Worm (Caenorhabditis elegans) whole organism, mixed stage, embryonic: ENCODE data around the gene F36H12.4.

ENCODE experiments used
- M03D4.4 ChIP-seq: sonication (generic microtip); optimal IDR thresholded peaks from 2 replicates; lab custom pipeline; 2017; ENCODE audit warnings: mild to moderate bottlenecking, missing genetic modification characterization, missing compliant biosample characterization
- bed-3 ChIP-seq: fragments of 200-800 bp; sonication (Bioruptor generic); optimal IDR thresholded peaks from 3 replicates; lab custom pipeline; 2018; ENCODE audit warnings: mild to moderate bottlenecking, missing genetic modification characterization, moderate library complexity, missing compliant biosample characterization
- ceh-39 ChIP-seq: fragments of 150-350 bp; optimal IDR thresholded peaks from 2 replicates; lab custom pipeline; 2014; ENCODE audit warnings: missing biosample characterization, missing genetic modification characterization
- ceh-43 ChIP-seq: fragments of 200-800 bp; sonication (Bioruptor generic); optimal IDR thresholded peaks from 2 replicates; lab custom pipeline; 2018; ENCODE audit warnings: mild to moderate bottlenecking, missing genetic modification characterization, moderate library complexity, missing compliant biosample characterization
- ceh-83 ChIP-seq: fragments of 200-800 bp; sonication (Bioruptor generic); optimal IDR thresholded peaks from 2 replicates; lab custom pipeline; 2018; ENCODE audit warnings: mild to moderate bottlenecking, missing genetic modification characterization, missing compliant biosample characterization
- ces-1 ChIP-seq: fragments of 150-350 bp; optimal IDR thresholded peaks from 2 replicates; lab custom pipeline; 2014; ENCODE audit warnings: missing biosample characterization, missing genetic modification reagents, missing genetic modification characterization
- cnd-1 ChIP-seq: fragments of 200-800 bp; sonication (Bioruptor generic); optimal IDR thresholded peaks from 2 replicates; lab custom pipeline; 2018; ENCODE audit warnings: mild to moderate bottlenecking, missing genetic modification characterization, missing compliant biosample characterization
- drap-1 ChIP-seq: fragments of 200-800 bp; sonication (Bioruptor generic); optimal IDR thresholded peaks from 3 replicates; lab custom pipeline; 2018; ENCODE audit warnings: mild to moderate bottlenecking, missing genetic modification characterization, missing compliant biosample characterization
- elt-1 ChIP-seq: sonication (generic microtip); optimal IDR thresholded peaks from 2 replicates; lab custom pipeline; 2017; ENCODE audit warnings: missing genetic modification characterization, mild to moderate bottlenecking, missing compliant biosample characterization, antibody characterized with exemption, moderate library complexity, borderline replicate concordance; ENCODE audit not compliant: insufficient read depth
- elt-3 ChIP-seq: fragments of 150-350 bp; optimal IDR thresholded peaks from 2 replicates; lab custom pipeline; 2014; ENCODE audit warnings: missing biosample characterization, missing genetic modification characterization
- hlh-1 ChIP-seq: fragments of 150-350 bp; optimal IDR thresholded peaks from 2 replicates; lab custom pipeline; 2014; ENCODE audit warnings: missing biosample characterization, missing genetic modification reagents, missing genetic modification characterization
- lin-13 ChIP-seq: fragments of 150-350 bp; optimal IDR thresholded peaks from 2 replicates; lab custom pipeline; 2014; ENCODE audit warnings: missing biosample characterization, missing genetic modification characterization
- lin-32 ChIP-seq: fragments of 200-800 bp; sonication (Bioruptor generic); optimal IDR thresholded peaks from 2 replicates; lab custom pipeline; 2018; ENCODE audit warnings: mild to moderate bottlenecking, missing genetic modification characterization, missing compliant biosample characterization
- lsy-2 ChIP-seq: fragments of 150-350 bp; optimal IDR thresholded peaks from 2 replicates; lab custom pipeline; 2014; ENCODE audit warnings: missing biosample characterization, missing genetic modification characterization
- mab-5 ChIP-seq: fragments of 150-350 bp; optimal IDR thresholded peaks from 2 replicates; lab custom pipeline; 2014; ENCODE audit warnings: missing biosample characterization, missing genetic modification characterization
- mep-1 ChIP-seq: fragments of 150-350 bp; optimal IDR thresholded peaks from 2 replicates; lab custom pipeline; 2017; ENCODE audit warnings: missing biosample characterization, missing genetic modification reagents, missing genetic modification characterization, inconsistent platforms
- mls-2 ChIP-seq: sonication (generic microtip); optimal IDR thresholded peaks from 2 replicates; lab custom pipeline; 2016; ENCODE audit warnings: mild to moderate bottlenecking, missing genetic modification characterization, moderate library complexity, missing compliant biosample characterization
- nhr-12 ChIP-seq: fragments of 150-350 bp; optimal IDR thresholded peaks from 2 replicates; lab custom pipeline; 2014; ENCODE audit warnings: missing biosample characterization, missing genetic modification characterization
- nhr-2 ChIP-seq: fragments of 150-350 bp; optimal IDR thresholded peaks from 2 replicates; lab custom pipeline; 2014; ENCODE audit warnings: missing biosample characterization, missing genetic modification characterization
- nhr-237 ChIP-seq: fragments of 150-350 bp; optimal IDR thresholded peaks from 2 replicates; lab custom pipeline; 2014; ENCODE audit warnings: missing biosample characterization, missing genetic modification characterization
- nhr-28 ChIP-seq: fragments of 150-350 bp; optimal IDR thresholded peaks from 2 replicates; lab custom pipeline; 2014; ENCODE audit warnings: missing biosample characterization, missing genetic modification characterization
- nhr-76 ChIP-seq: sonication (generic microtip); optimal IDR thresholded peaks from 2 replicates; lab custom pipeline; 2017; ENCODE audit warnings: missing biosample characterization, missing genetic modification characterization
- sem-2 ChIP-seq: fragments of 200-800 bp; sonication (Bioruptor generic); optimal IDR thresholded peaks from 2 replicates; lab custom pipeline; 2018; ENCODE audit warnings: mild to moderate bottlenecking, missing genetic modification characterization, missing compliant biosample characterization
- snpc-4 ChIP-seq: fragments of 150-350 bp; optimal IDR thresholded peaks from 2 replicates; lab custom pipeline; 2014; ENCODE audit warnings: missing biosample characterization, missing genetic modification characterization
- sptf-1 ChIP-seq: sonication (generic microtip); optimal IDR thresholded peaks from 2 replicates; lab custom pipeline; 2017; ENCODE audit warnings: mild to moderate bottlenecking, missing genetic modification characterization, moderate library complexity, missing compliant biosample characterization
- tbx-8 ChIP-seq: fragments of 200-800 bp; sonication (Bioruptor generic); optimal IDR thresholded peaks from 2 replicates; lab custom pipeline; 2018; ENCODE audit warnings: mild to moderate bottlenecking, missing genetic modification characterization, moderate library complexity, missing compliant biosample characterization
- unc-120 ChIP-seq: sonication (generic microtip); optimal IDR thresholded peaks from 2 replicates; lab custom pipeline; 2017; ENCODE audit warnings: missing genetic modification characterization, missing compliant biosample characterization; ENCODE audit not compliant: poor library complexity, severe bottlenecking
- unc-39 ChIP-seq: fragments of 150-350 bp; optimal IDR thresholded peaks from 2 replicates; lab custom pipeline; 2014; ENCODE audit warnings: missing biosample characterization, missing genetic modification characterization
- unc-62 ChIP-seq: fragments of 150-350 bp; optimal IDR thresholded peaks from 2 replicates; lab custom pipeline; 2014; ENCODE audit warnings: missing biosample characterization, missing genetic modification reagents, missing genetic modification characterization
- zip-8 ChIP-seq: fragments of 150-350 bp; optimal IDR thresholded peaks from 2 replicates; lab custom pipeline; 2014; ENCODE audit warnings: missing biosample characterization, missing genetic modification characterization
- ztf-11 ChIP-seq: fragments of 150-350 bp; optimal IDR thresholded peaks from 2 replicates; lab custom pipeline; 2014; ENCODE audit warnings: missing biosample characterization, missing genetic modification characterization

The F36H12.4 gene

DNA sequence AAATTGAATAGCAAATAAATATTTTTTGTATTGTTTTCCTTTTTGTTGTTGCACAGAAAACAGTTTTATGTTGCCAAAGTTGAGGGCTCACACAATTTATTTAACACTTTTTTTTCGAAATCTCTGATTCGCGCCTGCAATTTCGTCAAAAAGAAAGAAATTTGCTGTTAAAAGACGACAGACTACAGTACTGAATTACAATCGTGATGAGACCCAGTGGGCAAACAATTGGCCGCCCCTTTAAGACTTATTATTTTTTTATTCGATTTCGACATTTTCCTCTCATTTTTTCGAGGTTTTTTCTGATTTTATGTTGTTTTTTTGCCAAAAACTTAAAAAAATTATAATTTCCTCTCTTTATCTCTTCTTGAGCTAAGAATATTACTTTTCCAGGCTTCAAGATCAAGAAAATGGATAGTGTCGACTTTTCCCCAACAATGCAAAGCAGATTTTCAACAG lies 5.2 kb downstream of the F36H12.4 start, which contains the start of gene slfl-4:
TSS of gene slfl-4 (plus strand) at position 409 of the 459 bp plus-strand sequence.
- TF ChIP-seq elt-1 (tag; lab: Kevin White, UChicago) (no peak), sem-2 (GFP tag; lab: Kevin White, UChicago) (no peak), lsy-2 (tag; lab: Kevin White, UChicago) (no peak), M03D4.4 (tag; lab: Kevin White, UChicago) (no peak), unc-39 (tag; lab: Kevin White, UChicago) (no peak), nhr-237 (tag; lab: Kevin White, UChicago) (no peak), bed-3 (GFP tag; lab: Kevin White, UChicago) (no peak), ces-1 (GFP tag; lab: Kevin White, UChicago) (no peak)
- TF ChIP-seq, all 35 proteins: peak for 0

DNA sequence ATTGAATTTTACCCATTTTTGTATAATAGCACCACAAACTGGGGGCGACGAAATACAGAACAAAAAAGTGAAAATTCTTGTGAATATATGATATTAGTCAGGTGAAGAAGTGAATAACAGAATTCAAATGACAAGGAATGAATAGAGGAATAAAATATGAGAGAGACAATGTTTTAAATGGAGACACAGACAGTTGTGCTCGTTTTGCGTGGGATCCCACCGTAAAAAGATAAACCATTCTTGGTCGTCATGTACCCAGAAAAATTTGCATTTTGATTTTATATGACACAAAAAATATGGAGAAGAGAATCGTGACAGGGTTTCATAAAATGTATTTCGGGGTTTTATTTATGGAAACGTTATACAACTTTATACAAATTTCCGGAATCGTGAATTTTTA lies 8.8 kb downstream of the F36H12.4 start, which contains the start of gene F36H12.17:
TSS of gene F36H12.17 (minus strand) at position 101 of the 400 bp plus-strand sequence.
- TF ChIP-seq tbx-8 (GFP tag; lab: Kevin White, UChicago) (no peak), elt-1 (tag; lab: Kevin White, UChicago) (no peak), unc-62 (GFP tag; lab: Kevin White, UChicago) (no peak), drap-1 (GFP tag; lab: Kevin White, UChicago) (no peak), nhr-237 (tag; lab: Kevin White, UChicago) (no peak), mab-5 (tag; lab: Kevin White, UChicago) (no peak), M03D4.4 (tag; lab: Kevin White, UChicago) (no peak), nhr-12 (tag; lab: Kevin White, UChicago) (no peak), mep-1 (no peak)

DNA sequence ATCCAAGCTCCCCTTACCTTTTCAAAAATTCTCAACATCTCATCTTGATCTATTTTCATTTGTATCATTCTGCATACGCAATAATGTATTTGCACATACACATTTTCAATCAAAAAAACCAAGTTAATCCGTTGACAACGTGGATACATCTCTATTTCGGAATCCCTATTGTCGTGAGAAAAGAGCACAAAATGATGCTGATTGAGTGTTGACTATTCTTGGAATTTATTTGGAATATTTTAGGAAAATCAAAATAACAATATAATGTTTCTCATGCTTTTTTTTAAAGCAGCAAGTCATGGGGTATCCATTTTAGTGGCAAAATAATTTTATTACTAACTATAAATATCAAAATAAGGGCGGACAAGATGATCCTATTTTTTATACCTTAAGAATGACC lies 12.6 kb downstream of the F36H12.4 start:
- no peak for TF ChIP-seq ceh-83 (GFP tag; lab: Kevin White, UChicago)
- no peak for TF ChIP-seq unc-62 (GFP tag; lab: Kevin White, UChicago)
- no peak for TF ChIP-seq snpc-4 (tag; lab: Kevin White, UChicago)
- TF ChIP-seq bed-3 (GFP tag; lab: Kevin White, UChicago): no peak
- no peak for TF ChIP-seq mab-5 (tag; lab: Kevin White, UChicago)
- no peak for TF ChIP-seq elt-1 (tag; lab: Kevin White, UChicago)
- no peak for TF ChIP-seq nhr-28 (tag; lab: Kevin White, UChicago)
- TF ChIP-seq nhr-12 (tag; lab: Kevin White, UChicago): no peak
- no peak for TF ChIP-seq sem-2 (GFP tag; lab: Kevin White, UChicago)
- no peak for TF ChIP-seq nhr-237 (tag; lab: Kevin White, UChicago)
- no peak for TF ChIP-seq lsy-2 (tag; lab: Kevin White, UChicago)
- no peak for TF ChIP-seq sptf-1
- no peak for TF ChIP-seq cnd-1 (tag; lab: Kevin White, UChicago)
- TF ChIP-seq ztf-11 (tag; lab: Kevin White, UChicago): no peak
- no peak for TF ChIP-seq lin-13
- TF ChIP-seq nhr-2: no peak
- no peak for TF ChIP-seq nhr-76 (tag; lab: Kevin White, UChicago)
- no peak for TF ChIP-seq lin-32
- TF ChIP-seq elt-3 (tag; lab: Kevin White, UChicago): no peak
- TF ChIP-seq mls-2 (tag; lab: Kevin White, UChicago): no peak
- TF ChIP-seq, all 35 proteins: peak for 0

DNA sequence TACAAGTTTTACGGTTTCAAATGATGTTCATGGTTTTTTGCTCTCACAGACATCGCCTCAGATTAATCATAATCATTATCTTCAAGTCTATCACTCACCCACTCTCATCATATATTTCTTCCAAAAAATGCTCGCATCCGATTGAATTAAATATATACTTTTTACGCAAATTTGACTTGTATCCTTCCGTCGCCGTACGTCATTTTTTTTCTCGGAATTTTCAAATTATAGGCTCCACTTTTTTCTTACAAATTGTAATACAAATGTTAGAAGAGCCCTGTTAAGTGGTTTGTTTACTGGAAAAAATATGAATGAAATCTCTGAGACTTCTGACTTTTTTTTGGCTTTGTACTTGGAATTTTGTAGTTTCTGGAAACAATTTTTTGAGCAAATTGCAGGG lies 18.3 kb downstream of the F36H12.4 start:
- no peak for TF ChIP-seq elt-1 (tag; lab: Kevin White, UChicago)
- TF ChIP-seq zip-8 (tag; lab: Kevin White, UChicago): no peak
- TF ChIP-seq hlh-1 (tag; lab: Kevin White, UChicago): no peak
- no peak for TF ChIP-seq tbx-8 (GFP tag; lab: Kevin White, UChicago)
- TF ChIP-seq snpc-4 (tag; lab: Kevin White, UChicago): no peak
- no peak for TF ChIP-seq drap-1 (GFP tag; lab: Kevin White, UChicago)
- no peak for TF ChIP-seq lin-13
- no peak for TF ChIP-seq nhr-76 (tag; lab: Kevin White, UChicago)
- TF ChIP-seq mep-1: no peak
- TF ChIP-seq nhr-28 (tag; lab: Kevin White, UChicago): no peak
- TF ChIP-seq lsy-2 (tag; lab: Kevin White, UChicago): no peak
- no peak for TF ChIP-seq sptf-1
- TF ChIP-seq ceh-39: no peak
- TF ChIP-seq ces-1 (GFP tag; lab: Kevin White, UChicago): no peak
- no peak for TF ChIP-seq unc-120 (tag; lab: Kevin White, UChicago)
- TF ChIP-seq ceh-43: no peak
- TF ChIP-seq, all 35 proteins: peak for 0
